Worm (Caenorhabditis elegans) whole organism, L2 larva: ENCODE results near the gene F44E7.7.
"Not testable (repeated sequence)": the region's sequence is repeated elsewhere in the genome, so short reads cannot be mapped to it uniquely, and the experiment has no call there.

Experiments used
- C34F6.9 ChIP-seq: fragments of 150-350 bp; optimal IDR thresholded peaks from 2 replicates; lab custom pipeline; 2014; ENCODE audit warnings: missing biosample characterization, missing genetic modification characterization
- F13H6.1 ChIP-seq: sonication (generic microtip); optimal IDR thresholded peaks from 2 replicates; lab custom pipeline; 2016; ENCODE audit warnings: missing genetic modification characterization, missing compliant biosample characterization
- Y55F3AM.14 ChIP-seq: fragments of 200-800 bp; sonication (Bioruptor generic); optimal IDR thresholded peaks from 2 replicates; lab custom pipeline; 2018; ENCODE audit warnings: mild to moderate bottlenecking, missing genetic modification characterization, missing compliant biosample characterization
- aly-2 ChIP-seq: fragments of 150-350 bp; optimal IDR thresholded peaks from 2 replicates; lab custom pipeline; 2014; ENCODE audit warnings: missing biosample characterization, missing genetic modification characterization
- blmp-1 ChIP-seq: sonication (generic microtip); optimal IDR thresholded peaks from 2 replicates; lab custom pipeline; 2017; ENCODE audit warnings: missing genetic modification characterization, mild to moderate bottlenecking, missing compliant biosample characterization, antibody characterized with exemption, moderate library complexity; ENCODE audit not compliant: insufficient read depth
- ceh-16 ChIP-seq: fragments of 150-350 bp; optimal IDR thresholded peaks from 2 replicates; lab custom pipeline; 2014; ENCODE audit warnings: missing biosample characterization, missing genetic modification characterization
- dmd-4 ChIP-seq: sonication (generic microtip); optimal IDR thresholded peaks from 2 replicates; lab custom pipeline; 2017; ENCODE audit warnings: missing biosample characterization, missing genetic modification characterization
- egl-27 ChIP-seq: sonication (generic microtip); optimal IDR thresholded peaks from 3 replicates; lab custom pipeline; 2017; ENCODE audit warnings: missing biosample characterization, missing genetic modification reagents, missing genetic modification characterization
- elt-3 ChIP-seq: sonication (generic microtip); optimal IDR thresholded peaks from 2 replicates; lab custom pipeline; 2017; ENCODE audit warnings: missing biosample characterization, missing genetic modification characterization
- fos-1 ChIP-seq: fragments of 150-350 bp; optimal IDR thresholded peaks from 2 replicates; lab custom pipeline; 2014; ENCODE audit warnings: missing biosample characterization, missing genetic modification characterization
- gmeb-1 ChIP-seq: fragments of 150-350 bp; optimal IDR thresholded peaks from 2 replicates; lab custom pipeline; 2014; ENCODE audit warnings: missing biosample characterization, missing genetic modification characterization
- lin-11 ChIP-seq: fragments of 150-350 bp; sonication (generic microtip); optimal IDR thresholded peaks from 2 replicates; lab custom pipeline; 2014; ENCODE audit warnings: missing biosample characterization, missing genetic modification characterization, inconsistent platforms, mixed read lengths
- lin-13 ChIP-seq: fragments of 150-350 bp; optimal IDR thresholded peaks from 2 replicates; lab custom pipeline; 2014; ENCODE audit warnings: missing biosample characterization, missing genetic modification reagents, missing genetic modification characterization
- mbf-1 ChIP-seq: sonication (generic microtip); optimal IDR thresholded peaks from 2 replicates; lab custom pipeline; 2017; ENCODE audit warnings: missing biosample characterization, missing genetic modification characterization
- mdl-1 ChIP-seq, 2 experiments: fragments of 150-350 bp in 1 of 2; sonication (generic microtip) in 1 of 2; optimal IDR thresholded peaks; 2 replicates each; lab custom pipeline; 2017; ENCODE audit warnings: missing biosample characterization in 2 of 2, missing genetic modification characterization in 2 of 2
- nhr-11 ChIP-seq: fragments of 150-350 bp; optimal IDR thresholded peaks from 2 replicates; lab custom pipeline; 2014; ENCODE audit warnings: missing biosample characterization, missing genetic modification characterization
- nhr-12 ChIP-seq: fragments of 150-350 bp; optimal IDR thresholded peaks from 2 replicates; lab custom pipeline; 2014; ENCODE audit warnings: missing biosample characterization, missing genetic modification characterization
- nhr-129 ChIP-seq: fragments of 150-350 bp; optimal IDR thresholded peaks from 2 replicates; lab custom pipeline; 2014; ENCODE audit warnings: missing biosample characterization, missing genetic modification characterization
- nhr-21 ChIP-seq: fragments of 150-350 bp; optimal IDR thresholded peaks from 2 replicates; lab custom pipeline; 2014; ENCODE audit warnings: missing biosample characterization, missing genetic modification characterization
- nhr-23 ChIP-seq: fragments of 150-350 bp; optimal IDR thresholded peaks from 2 replicates; lab custom pipeline; 2014; ENCODE audit warnings: missing biosample characterization, missing genetic modification reagents, missing genetic modification characterization
- nhr-77 ChIP-seq: fragments of 150-350 bp; optimal IDR thresholded peaks from 2 replicates; lab custom pipeline; 2014; ENCODE audit warnings: missing biosample characterization, missing genetic modification characterization
- peb-1 ChIP-seq: fragments of 150-350 bp; optimal IDR thresholded peaks from 2 replicates; lab custom pipeline; 2014; ENCODE audit warnings: missing biosample characterization, missing genetic modification characterization
- skn-1 ChIP-seq: sonication (generic microtip); optimal IDR thresholded peaks from 2 replicates; lab custom pipeline; 2017; ENCODE audit warnings: missing biosample characterization, missing genetic modification characterization
- sma-3 ChIP-seq: sonication (generic microtip); optimal IDR thresholded peaks from 2 replicates; lab custom pipeline; 2016; ENCODE audit warnings: missing genetic modification reagents, missing genetic modification characterization, missing compliant biosample characterization
- sma-9 ChIP-seq, 2 experiments: fragments of 150-350 bp in 1 of 2; sonication (generic microtip) in 1 of 2; optimal IDR thresholded peaks; 2 replicates each; lab custom pipeline; 2014 to 2016; ENCODE audit warnings: missing genetic modification characterization in 2 of 2, mild to moderate bottlenecking in 1 of 2, missing biosample characterization in 1 of 2, missing compliant biosample characterization in 1 of 2, missing genetic modification reagents in 1 of 2, moderate library complexity in 1 of 2
- snpc-4 ChIP-seq: fragments of 150-350 bp; optimal IDR thresholded peaks from 2 replicates; lab custom pipeline; 2014; ENCODE audit warnings: missing biosample characterization, missing genetic modification characterization
- unc-39 ChIP-seq: fragments of 150-350 bp; optimal IDR thresholded peaks from 2 replicates; lab custom pipeline; 2014; ENCODE audit warnings: missing biosample characterization, missing genetic modification characterization
- unc-55 ChIP-seq: fragments of 150-350 bp; sonication (generic microtip); optimal IDR thresholded peaks from 3 replicates; lab custom pipeline; 2014; ENCODE audit warnings: missing biosample characterization, missing genetic modification reagents, missing genetic modification characterization
- unc-62 ChIP-seq: fragments of 150-350 bp; optimal IDR thresholded peaks from 2 replicates; lab custom pipeline; 2014; ENCODE audit warnings: missing biosample characterization, missing genetic modification reagents, missing genetic modification characterization
- zag-1 ChIP-seq: fragments of 150-350 bp; optimal IDR thresholded peaks from 2 replicates; lab custom pipeline; 2014; ENCODE audit warnings: missing biosample characterization, missing genetic modification characterization
- ztf-1 ChIP-seq: fragments of 200-800 bp; sonication (Bioruptor generic); conservative IDR thresholded peaks from 2 replicates; pipeline ENCODE4 v1.3.6; 2022; ENCODE audit warnings: missing genetic modification characterization, missing compliant biosample characterization
- ztf-11 ChIP-seq: sonication (generic microtip); optimal IDR thresholded peaks from 2 replicates; lab custom pipeline; 2017; ENCODE audit warnings: missing biosample characterization, missing genetic modification characterization
- ztf-4 ChIP-seq: fragments of 150-350 bp; optimal IDR thresholded peaks from 2 replicates; lab custom pipeline; 2014; ENCODE audit warnings: missing biosample characterization, missing genetic modification characterization

The F44E7.7 gene

ce11 chrV:5758780-5759179, 26.5 kb downstream of the F44E7.7 start, which contains the start of gene C53A3.4:
TSS of gene C53A3.4 (minus strand) at chrV:5758880.
- TF ChIP-seq peb-1 (no peak), nhr-11 (tag; lab: Kevin White, UChicago) (no peak), gmeb-1 (tag; lab: Kevin White, UChicago) (no peak), zag-1 (no peak), sma-9 (GFP tag; optimal IDR thresholded peaks at IDR 0.05; lab: Kevin White, UChicago) (no peak), sma-9 (tag; optimal IDR thresholded peaks at IDR 0.05; lab: Kevin White, UChicago) (no peak), unc-62 (GFP tag; lab: Kevin White, UChicago) (no peak), ztf-1 (GFP tag; lab: Robert Waterston, UW) (no peak), elt-3 (tag; lab: Kevin White, UChicago) (no peak), nhr-12 (tag; lab: Kevin White, UChicago) (no peak), Y55F3AM.14 (GFP tag; lab: Kevin White, UChicago) (no peak), ztf-4 (tag; lab: Kevin White, UChicago) (no peak), F13H6.1 (tag; lab: Kevin White, UChicago) (no peak), nhr-23 (tag; lab: Kevin White, UChicago) (no peak), ztf-11 (tag; lab: Kevin White, UChicago) (no peak), dmd-4 (tag; lab: Kevin White, UChicago) (no peak), sma-3 (GFP tag; lab: Kevin White, UChicago) (no peak)

ce11 chrV:5756193-5756592, 29.1 kb downstream of the F44E7.7 start, which contains the start of gene C53A3.3:
TSS of gene C53A3.3 (plus strand) at chrV:5756493.
- TF ChIP-seq ztf-1 (GFP tag; lab: Robert Waterston, UW) (no peak), lin-13 (GFP tag; lab: Kevin White, UChicago) (no peak), nhr-11 (tag; lab: Kevin White, UChicago) (no peak), nhr-77 (no peak)

DNA sequence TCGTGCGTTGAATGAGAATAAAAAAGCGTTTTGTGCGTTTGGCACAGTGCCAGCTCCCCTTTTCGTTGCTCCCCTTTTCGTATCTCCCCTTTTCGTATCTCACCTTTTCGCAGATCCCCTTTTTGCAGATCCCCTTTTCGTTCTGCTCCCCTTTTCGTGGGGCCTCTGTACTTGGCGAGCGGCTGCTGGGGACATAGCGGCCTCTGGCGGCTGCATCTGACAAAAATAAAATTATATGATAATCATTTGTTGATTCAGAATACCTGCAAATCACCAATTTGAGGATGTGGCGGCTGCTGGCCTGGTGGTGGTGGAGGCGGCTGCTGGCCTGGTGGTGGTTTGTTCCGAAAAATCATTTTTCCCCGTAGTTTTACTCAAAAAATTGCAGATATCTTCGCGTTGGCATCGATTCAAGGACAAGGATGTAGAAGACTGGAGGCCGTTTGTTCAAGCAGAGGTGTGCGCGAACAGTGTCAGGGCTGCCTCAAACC, 30.0 kb downstream of the F44E7.7 start, which contains the start of gene K09H11.11:
TSS of gene K09H11.11 (minus strand) at position 51 of the 491 bp plus-strand sequence.
- TF ChIP-seq mdl-1 (tag; optimal IDR thresholded peaks at IDR 0.05; lab: Kevin White, UChicago); ceh-16; gmeb-1 (tag; lab: Kevin White, UChicago): not testable (repeated sequence)

- no peak for TF ChIP-seq ceh-16
- no peak for TF ChIP-seq peb-1
- no peak for TF ChIP-seq nhr-12 (tag; lab: Kevin White, UChicago)
- TF ChIP-seq unc-39 = no peak
- no peak for TF ChIP-seq unc-55 (GFP tag; lab: Kevin White, UChicago)
- TF ChIP-seq ztf-11 (tag; lab: Kevin White, UChicago) = no peak
- no peak for TF ChIP-seq egl-27 (tag; lab: Kevin White, UChicago)
- TF ChIP-seq nhr-21 (tag; lab: Kevin White, UChicago) = no peak
- no peak for TF ChIP-seq C34F6.9 (tag; lab: Kevin White, UChicago)
- TF ChIP-seq nhr-23 (tag; lab: Kevin White, UChicago) = no peak
- no peak for TF ChIP-seq aly-2 (tag; lab: Kevin White, UChicago)
- no peak for TF ChIP-seq sma-3 (GFP tag; lab: Kevin White, UChicago)
- TF ChIP-seq mbf-1 (tag; lab: Kevin White, UChicago) = no peak
These were observed 31.8 kb downstream of the F44E7.7 start, which contains the start of gene pgph-1 for ce11 chrV:5753432-5753831. TSS of gene pgph-1 (minus strand) at chrV:5753532.

- TF ChIP-seq fos-1 (tag; lab: Kevin White, UChicago) = peak; percentile 6
- TF ChIP-seq nhr-129 (tag; lab: Kevin White, UChicago) = no peak
These were observed 37.8 kb downstream of the F44E7.7 start, which contains the start of gene acds-10 for ce11 chrV:5747519-5747918. TSS of gene acds-10 (plus strand) at chrV:5747819.

ce11 chrV:5746237-5746636, 39.0 kb downstream of the F44E7.7 start:
- no peak for TF ChIP-seq F13H6.1 (tag; lab: Kevin White, UChicago)
- no peak for TF ChIP-seq gmeb-1 (tag; lab: Kevin White, UChicago)
- no peak for TF ChIP-seq ceh-16
- no peak for TF ChIP-seq snpc-4 (tag; lab: Kevin White, UChicago)
- no peak for TF ChIP-seq blmp-1
- no peak for TF ChIP-seq skn-1 (tag; lab: Kevin White, UChicago)
- no peak for TF ChIP-seq ztf-4 (tag; lab: Kevin White, UChicago)
- no peak for TF ChIP-seq mdl-1 (tag; optimal IDR thresholded peaks at IDR 0.05; lab: Kevin White, UChicago)
- TF ChIP-seq lin-11 = no peak
